Fruit fly (Drosophila melanogaster): ENCODE results near the gene Rip11.

DNA sequence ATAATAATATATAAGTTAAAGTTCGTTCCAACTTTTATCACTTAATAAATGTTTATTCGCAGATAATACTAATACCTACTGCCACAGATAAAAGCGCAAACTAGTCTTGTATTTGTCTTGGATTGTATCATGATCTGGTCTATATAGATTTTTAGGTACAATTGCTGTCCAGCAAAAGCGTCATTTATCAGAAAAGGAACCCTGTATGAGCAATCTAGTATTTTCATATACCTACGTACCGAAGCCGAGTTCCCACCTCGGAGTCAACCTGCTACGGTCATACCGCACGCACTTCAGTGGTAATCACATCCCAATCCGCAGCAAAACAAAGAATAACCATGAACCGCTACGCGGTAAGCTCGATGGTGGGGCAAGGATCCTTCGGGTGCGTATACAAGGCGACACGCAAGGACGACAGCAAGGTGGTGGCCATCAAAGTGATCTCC, 10.1 kb upstream of the Rip11 start, which contains the start of gene fu:
- TF ChIP-seq CG8478 (optimal IDR thresholded peaks at IDR 0.05) (no peak), CTCF (optimal IDR thresholded peaks at IDR 0.05) (no peak)
